Fruit fly (Drosophila melanogaster): ENCODE data around the gene CG11425.
A peak's percentile ranks its signal among the peaks of the same experiment; 100 is the strongest.

Gene CG11425

DNA sequence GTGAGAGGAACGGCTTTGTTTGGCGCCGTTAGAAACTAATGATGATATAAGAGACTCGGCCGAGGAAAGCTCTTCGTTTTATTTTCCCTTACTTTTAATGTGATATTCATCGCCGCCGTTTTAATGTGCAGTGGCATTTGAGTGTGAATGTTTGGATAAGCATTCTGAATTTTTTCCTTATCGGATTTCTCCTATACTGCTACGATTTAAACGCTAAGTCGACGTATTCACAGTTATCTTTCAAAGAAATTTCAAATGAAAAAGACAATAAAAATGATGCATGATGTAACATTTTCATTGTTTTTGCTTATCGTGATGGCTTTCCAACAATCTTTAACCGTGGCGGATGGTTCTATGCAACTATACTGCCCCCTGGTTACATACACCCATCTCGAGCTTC lies 26.7 kb downstream of the CG11425 start, which contains the start of gene CG43312:
Gene CG43312 (plus strand): TSS at position 301 of the 400 bp plus-strand sequence.
- TF ChIP-seq crol (GFP tag; IDR thresholded peaks at IDR 0.05) (no peak), Atf6 (GFP tag; IDR thresholded peaks at IDR 0.05) (no peak), zen2 (GFP tag; IDR thresholded peaks at IDR 0.05; ENCODE audit: partially characterized antibody) (no peak), CG8765 (GFP tag; IDR thresholded peaks at IDR 0.05) (no peak), otp (GFP tag; IDR thresholded peaks at IDR 0.05) (no peak), Hmx (GFP tag; optimal IDR thresholded peaks at IDR 0.05) (no peak), sisA (GFP tag; IDR thresholded peaks at IDR 0.05) (no peak)

- no peak for TF ChIP-seq ATbp (GFP tag; optimal IDR thresholded peaks at IDR 0.05)
- TF ChIP-seq Ets97D (GFP tag; optimal IDR thresholded peaks at IDR 0.05), result no peak
- no peak for TF ChIP-seq CG7839 (tag; optimal IDR thresholded peaks at IDR 0.05)
- TF ChIP-seq CG3281 (GFP tag; optimal IDR thresholded peaks at IDR 0.05), result no peak
- no peak for TF ChIP-seq Trl (optimal IDR thresholded peaks at IDR 0.05)
- no peak for TF ChIP-seq Trl (GFP tag; optimal IDR thresholded peaks at IDR 0.05)
- TF ChIP-seq klu (GFP tag; IDR thresholded peaks at IDR 0.05), result no peak
- TF ChIP-seq CG32772 (GFP tag; IDR thresholded peaks at IDR 0.05), result no peak
- no peak for TF ChIP-seq CG9932 (GFP tag; IDR thresholded peaks at IDR 0.05)
- TF ChIP-seq fd64A (GFP tag; optimal IDR thresholded peaks at IDR 0.05), result no peak
- TF ChIP-seq CG10431 (GFP tag; optimal IDR thresholded peaks at IDR 0.05), result no peak
- no peak for TF ChIP-seq Dll (GFP tag; IDR thresholded peaks at IDR 0.05; ENCODE audit: partially characterized antibody)
- no peak for TF ChIP-seq vnd (GFP tag; IDR thresholded peaks at IDR 0.05; ENCODE audit: partially characterized antibody)
- no peak for TF ChIP-seq Atf3 (GFP tag; optimal IDR thresholded peaks at IDR 0.05)
Observed at dm6 chr3L:22503730-22504129, 29.1 kb downstream of the CG11425 start, which contains the start of gene CG43331. Gene CG43331, minus strand, starts transcription at chr3L:22503830.

DNA sequence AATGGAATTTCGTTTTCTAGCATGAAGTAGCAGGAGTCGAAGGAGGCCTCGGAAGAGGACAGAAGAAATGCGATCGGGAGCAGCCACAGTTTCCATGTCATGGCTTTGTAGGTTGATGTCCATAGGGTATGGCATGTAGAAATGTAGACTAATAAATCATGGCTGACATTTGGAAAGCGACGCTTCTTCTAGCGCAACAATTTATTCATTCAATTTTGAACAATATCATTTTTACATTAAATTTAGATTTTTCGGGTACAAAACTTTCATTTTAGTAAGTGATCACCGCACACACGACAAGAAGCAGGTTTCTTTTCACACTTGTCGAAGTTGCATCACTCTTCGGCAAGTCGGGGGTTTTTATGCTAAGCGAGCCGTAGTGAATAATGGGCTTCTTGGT lies 29.7 kb downstream of the CG11425 start, which contains the start of gene CG43330:
Gene CG43330 (minus strand): TSS at position 101 of the 400 bp plus-strand sequence.
- TF ChIP-seq nerfin-2 (GFP tag; IDR thresholded peaks at IDR 0.05; ENCODE audit: partially characterized antibody) (no peak), ftz-f1 (GFP tag; optimal IDR thresholded peaks at IDR 0.05) (no peak), yki (optimal IDR thresholded peaks at IDR 0.05) (no peak), Sox100B (GFP tag; optimal IDR thresholded peaks at IDR 0.05) (no peak), ash1 (GFP tag; optimal IDR thresholded peaks at IDR 0.05) (no peak), CG7357 (GFP tag; IDR thresholded peaks at IDR 0.05) (no peak), tx (GFP tag; optimal IDR thresholded peaks at IDR 0.05) (no peak), gsb-n (tag; optimal IDR thresholded peaks at IDR 0.05) (no peak), CG1832 (GFP tag; optimal IDR thresholded peaks at IDR 0.05) (no peak), toy (GFP tag; IDR thresholded peaks at IDR 0.05) (no peak), klu (GFP tag; IDR thresholded peaks at IDR 0.05) (no peak)

DNA sequence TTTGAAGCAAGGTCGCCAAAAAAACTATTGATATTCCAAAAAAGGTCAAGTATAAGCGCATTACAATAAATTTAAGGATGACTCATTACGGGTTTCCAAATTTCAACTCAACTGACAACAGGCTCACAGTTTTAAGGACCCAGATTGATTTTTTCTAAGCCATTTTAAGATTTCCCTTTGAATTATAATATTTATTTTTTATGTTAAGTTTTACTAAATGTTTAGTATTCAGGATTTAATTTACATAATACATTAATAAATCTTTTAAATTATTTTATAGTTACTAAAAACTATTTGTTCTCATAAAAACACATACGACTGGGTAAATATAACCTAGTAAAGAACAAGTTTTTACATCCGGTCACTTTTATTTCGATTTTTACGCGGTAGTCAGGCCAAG lies 30.5 kb downstream of the CG11425 start, which contains the start of gene CG43329:
Gene CG43329 (minus strand): TSS at position 101 of the 400 bp plus-strand sequence.
- TF ChIP-seq Mad (GFP tag; optimal IDR thresholded peaks at IDR 0.05) (no peak), Xrp1 (GFP tag; IDR thresholded peaks at IDR 0.05) (no peak), croc (GFP tag; conservative IDR thresholded peaks at IDR 0.05) (no peak), corto (GFP tag; optimal IDR thresholded peaks at IDR 0.05) (no peak)

- TF ChIP-seq CG6813 (GFP tag; optimal IDR thresholded peaks at IDR 0.05), result peak; percentile 24
- TF ChIP-seq fd102C (GFP tag; optimal IDR thresholded peaks at IDR 0.05), result peak; percentile 34
- TF ChIP-seq lab (GFP tag; optimal IDR thresholded peaks at IDR 0.05), result peak; percentile 43
- TF ChIP-seq CG7271 (tag; optimal IDR thresholded peaks at IDR 0.05), result peak; percentile 3
- no peak for TF ChIP-seq NfI (GFP tag; optimal IDR thresholded peaks at IDR 0.05)
- no peak for TF ChIP-seq lov (optimal IDR thresholded peaks at IDR 0.05)
- TF ChIP-seq lov (GFP tag; IDR thresholded peaks at IDR 0.05), result 0 out of 3 replicates have a peak, but pooled peaks have one; percentile 23
- TF ChIP-seq prd (optimal IDR thresholded peaks at IDR 0.05), result no peak
- TF ChIP-seq prd (GFP tag; IDR thresholded peaks at IDR 0.05), result peak; percentile 32; the same call in 1 of the 3 replicates
- peak; percentile 2 for TF ChIP-seq CG3281 (GFP tag; optimal IDR thresholded peaks at IDR 0.05)
- no peak for TF ChIP-seq CG3726 (GFP tag; IDR thresholded peaks at IDR 0.05)
- peak; percentile 39 for TF ChIP-seq CG18599 (GFP tag; optimal IDR thresholded peaks at IDR 0.05)
- TF ChIP-seq zen (tag; optimal IDR thresholded peaks at IDR 0.05), result peak; percentile 54
Observed at dm6 chr3L:22520017-22520416, 45.4 kb downstream of the CG11425 start.
